Worm (Caenorhabditis elegans) whole organism, L1 larva: ENCODE results near the gene C56E6.2.

Experiments
- egl-27 ChIP-seq, 2 experiments: fragments of 150-350 bp in 1 of 2; sonication (generic microtip); optimal IDR thresholded peaks; 3 replicates each; lab custom pipeline; 2017 to 2018; ENCODE audit warnings: missing biosample characterization in 2 of 2, missing genetic modification characterization in 2 of 2, missing genetic modification reagents in 2 of 2
- sox-4 ChIP-seq: sonication (generic microtip); optimal IDR thresholded peaks from 2 replicates; lab custom pipeline; 2016; ENCODE audit warnings: missing genetic modification characterization, missing compliant biosample characterization

DNA sequence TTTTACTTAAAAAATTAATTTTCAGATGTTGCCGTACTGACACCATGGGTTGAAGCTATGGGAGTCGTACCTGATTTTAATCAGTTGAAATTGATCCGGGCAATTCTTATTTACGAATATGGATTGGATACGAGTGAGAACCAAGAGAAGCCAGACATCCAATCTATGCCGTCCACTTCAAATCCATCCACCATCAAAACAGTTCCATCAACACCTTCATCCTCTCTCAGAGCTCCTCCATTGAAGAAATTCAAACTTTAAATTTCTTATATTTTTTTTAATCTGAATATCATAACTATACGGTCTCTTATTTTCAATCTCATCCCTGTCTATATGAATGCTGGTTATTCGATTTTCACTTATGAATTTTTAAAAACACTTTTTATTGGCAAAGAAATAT is 34.2 kb downstream of the C56E6.2 start:
- no peak for TF ChIP-seq sox-4 (tag; lab: Kevin White, UChicago)
- no peak for TF ChIP-seq egl-27 (tag; optimal IDR thresholded peaks at IDR 0.05; lab: Kevin White, UChicago)
